Worm (Caenorhabditis elegans): ENCODE data around the gene Y105C5A.1274.

ce11 chrIV:15648245-15648644 is 13.7 kb downstream of the Y105C5A.1274 start:
- TF ChIP-seq ceh-9 (tag; optimal IDR thresholded peaks at IDR 0.05) (no peak), ceh-34 (tag; optimal IDR thresholded peaks at IDR 0.05) (no peak), dve-1 (tag; optimal IDR thresholded peaks at IDR 0.05) (no peak), pha-4 (tag; optimal IDR thresholded peaks at IDR 0.05) (no peak), K02D7.2 (tag; optimal IDR thresholded peaks at IDR 0.05) (no peak), mec-3 (tag; optimal IDR thresholded peaks at IDR 0.05; ENCODE audit: borderline replicate concordance) (no peak)

Measured in whole organism, late embryonic.